Worm (Caenorhabditis elegans): ENCODE measurements around the gene Y57G11C.20.

Y57G11C.20 gene

DNA sequence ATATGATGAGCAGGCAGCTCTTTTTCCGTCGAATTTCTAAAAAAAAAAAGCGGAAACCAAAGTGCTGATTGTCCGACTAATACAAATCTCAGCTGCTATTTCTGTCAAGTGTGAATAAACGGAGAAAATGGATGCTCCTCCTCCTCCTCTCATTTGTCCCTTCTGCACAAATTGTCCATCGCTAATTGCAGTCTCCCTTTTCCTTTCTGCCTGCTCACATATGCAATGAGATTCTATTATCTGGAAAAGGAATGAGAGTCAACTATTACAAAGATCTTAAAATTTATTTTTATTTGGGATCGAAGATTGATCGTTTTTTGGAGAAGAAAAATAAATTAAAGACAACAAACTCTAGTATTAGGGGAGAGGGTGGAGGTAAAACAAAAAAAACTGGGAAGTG, 20.9 kb upstream of the Y57G11C.20 start (continued):
- TF ChIP-seq Y105C5A.15 (GFP tag; IDR thresholded peaks at IDR 0.05) (no peak), daf-19 (GFP tag; conservative IDR thresholded peaks at IDR 0.05) (0 out of 2 replicates have a peak, but pooled peaks have one; percentile 13), ceh-20 (GFP tag; IDR thresholded peaks at IDR 0.05) (no peak), duxl-1 (tag; optimal IDR thresholded peaks at IDR 0.05; ENCODE audit: poor library complexity) (no peak), nhr-111 (GFP tag; optimal IDR thresholded peaks at IDR 0.05) (peak; percentile 31), lin-15B (tag; optimal IDR thresholded peaks at IDR 0.05) (no peak), unc-39 (tag; optimal IDR thresholded peaks at IDR 0.05) (no peak), zfp-2 (tag; optimal IDR thresholded peaks at IDR 0.05) (no peak), dmd-8 (GFP tag; IDR thresholded peaks at IDR 0.05) (no peak), F37D6.2 (tag; optimal IDR thresholded peaks at IDR 0.05) (no peak), aha-1 (tag) (peak; percentile 46), dpl-1 (GFP tag; optimal IDR thresholded peaks at IDR 0.05) (no peak), nhr-25 (tag; optimal IDR thresholded peaks at IDR 0.05; ENCODE audit: borderline replicate concordance, insufficient read depth) (no peak), nhr-10 (tag; optimal IDR thresholded peaks at IDR 0.05) (peak; percentile 48), D1046.2 (GFP tag; IDR thresholded peaks at IDR 0.05) (no peak), lin-1 (GFP tag; IDR thresholded peaks at IDR 0.05) (no peak), lin-39 (tag; optimal IDR thresholded peaks at IDR 0.05) (no peak), cey-2 (tag; optimal IDR thresholded peaks at IDR 0.05; ENCODE audit: borderline replicate concordance, insufficient read depth) (no peak), F26F4.8 (GFP tag; conservative IDR thresholded peaks at IDR 0.05) (no peak), hlh-30 (tag; optimal IDR thresholded peaks at IDR 0.05; ENCODE audit: insufficient read depth) (no peak), daf-8 (GFP tag; IDR thresholded peaks at IDR 0.05) (no peak), nhr-102 (tag; optimal IDR thresholded peaks at IDR 0.05) (peak; percentile 65), ztf-7 (tag; optimal IDR thresholded peaks at IDR 0.05) (no peak), nhr-42 (GFP tag; IDR thresholded peaks at IDR 0.05) (no peak), lin-38 (GFP tag; IDR thresholded peaks at IDR 0.05) (peak; percentile 64), snpc-4 (tag; optimal IDR thresholded peaks at IDR 0.05) (no peak), mes-2 (tag; optimal IDR thresholded peaks at IDR 0.05; ENCODE audit: poor library complexity, severe bottlenecking) (no peak), ZK546.5 (tag; optimal IDR thresholded peaks at IDR 0.05) (no peak), nhr-77 (tag; optimal IDR thresholded peaks at IDR 0.05) (no peak), F44E2.7 (GFP tag; IDR thresholded peaks at IDR 0.05) (no peak), zag-1 (tag; optimal IDR thresholded peaks at IDR 0.05) (no peak), nhr-28 (tag; optimal IDR thresholded peaks at IDR 0.05) (no peak), Y75B8A.6 (GFP tag; IDR thresholded peaks at IDR 0.05) (no peak), daf-16 (GFP tag; optimal IDR thresholded peaks at IDR 0.05) (peak in 1 of 2 experiments; percentile 28), daf-16 (tag; optimal IDR thresholded peaks at IDR 0.05) (peak; percentile 12), ceh-32 (tag; optimal IDR thresholded peaks at IDR 0.05; ENCODE audit: poor library complexity) (no peak), jun-1 (tag; optimal IDR thresholded peaks at IDR 0.05) (no peak), pha-4 (GFP tag; IDR thresholded peaks at IDR 0.05) (peak; percentile 74), pha-4 (tag; optimal IDR thresholded peaks at IDR 0.05) (no peak), lin-13 (GFP tag; optimal IDR thresholded peaks at IDR 0.05) (peak; percentile 31), lin-29 (GFP tag; IDR thresholded peaks at IDR 0.05) (no peak), hif-1 (tag; optimal IDR thresholded peaks at IDR 0.05) (no peak), F49E8.2 (tag; optimal IDR thresholded peaks at IDR 0.05; ENCODE audit: borderline replicate concordance) (no peak), php-3 (GFP tag; IDR thresholded peaks at IDR 0.05) (no peak; the same call in 1 of the 2 replicates), pqm-1 (tag; optimal IDR thresholded peaks at IDR 0.05) (no peak), spr-3 (GFP tag; optimal IDR thresholded peaks at IDR 0.05) (no peak), dmd-6 (GFP tag; IDR thresholded peaks at IDR 0.05) (no peak), sdz-12 (GFP tag; optimal IDR thresholded peaks at IDR 0.05) (no peak), ceh-82 (tag; optimal IDR thresholded peaks at IDR 0.05) (no peak), tra-1 (GFP tag; IDR thresholded peaks at IDR 0.05) (no peak), R02D3.7 (tag; optimal IDR thresholded peaks at IDR 0.05) (no peak), madf-9 (GFP tag; conservative IDR thresholded peaks at IDR 0.05) (no peak)

Measured in whole organism, L4 larva.